Worm (Caenorhabditis elegans) whole organism, L3 larva: Measurements from ENCODE around the gene Y76B12C.6.

Experiments used
- ama-1 ChIP-seq: fragments of 150-350 bp; optimal IDR thresholded peaks from 2 replicates; lab custom pipeline; 2018
- ceh-16 ChIP-seq: sonication (generic microtip); optimal IDR thresholded peaks from 2 replicates; lab custom pipeline; 2017; ENCODE audit warnings: missing biosample characterization, missing genetic modification characterization
- ceh-9 ChIP-seq: sonication (generic microtip); optimal IDR thresholded peaks from 2 replicates; lab custom pipeline; 2018; ENCODE audit warnings: missing biosample characterization, missing genetic modification characterization
- elt-1 ChIP-seq: fragments of 150-350 bp; optimal IDR thresholded peaks from 2 replicates; lab custom pipeline; 2014; ENCODE audit warnings: missing biosample characterization, missing genetic modification characterization
- elt-2 ChIP-seq: sonication (generic microtip); optimal IDR thresholded peaks from 2 replicates; lab custom pipeline; 2016; ENCODE audit warnings: missing genetic modification reagents, mild to moderate bottlenecking, missing genetic modification characterization, missing compliant biosample characterization
- elt-3 ChIP-seq, 3 experiments: fragments of 150-350 bp in 1 of 3; sonication (generic microtip) in 2 of 3; optimal IDR thresholded peaks; 2 replicates in 2 of 3; 4 replicates in 1 of 3; lab custom pipeline; 2014 to 2017; ENCODE audit warnings: missing biosample characterization in 3 of 3, missing genetic modification characterization in 3 of 3
- fos-1 ChIP-seq: fragments of 150-350 bp; optimal IDR thresholded peaks from 2 replicates; lab custom pipeline; 2014; ENCODE audit warnings: missing biosample characterization, missing genetic modification characterization
- hmg-11 ChIP-seq: sonication (generic microtip); optimal IDR thresholded peaks from 2 replicates; lab custom pipeline; 2016; ENCODE audit warnings: missing genetic modification characterization, missing compliant biosample characterization
- jun-1 ChIP-seq: fragments of 150-350 bp; optimal IDR thresholded peaks from 2 replicates; lab custom pipeline; 2014; ENCODE audit warnings: missing biosample characterization, missing genetic modification reagents, missing genetic modification characterization
- lin-15B ChIP-seq: fragments of 150-350 bp; optimal IDR thresholded peaks from 2 replicates; lab custom pipeline; 2014; ENCODE audit warnings: missing biosample characterization, missing genetic modification characterization
- lin-39 ChIP-seq: fragments of 150-350 bp; optimal IDR thresholded peaks from 2 replicates; lab custom pipeline; 2018; ENCODE audit warnings: missing biosample characterization, missing genetic modification reagents, missing genetic modification characterization
- mdl-1 ChIP-seq: fragments of 150-350 bp; optimal IDR thresholded peaks from 2 replicates; lab custom pipeline; 2014; ENCODE audit warnings: missing biosample characterization, missing genetic modification characterization
- mml-1 ChIP-seq: fragments of 150-350 bp; sonication (generic microtip); optimal IDR thresholded peaks from 3 replicates; lab custom pipeline; 2014; ENCODE audit warnings: missing biosample characterization, missing genetic modification characterization
- nhr-28 ChIP-seq: fragments of 150-350 bp; optimal IDR thresholded peaks from 2 replicates; lab custom pipeline; 2014; ENCODE audit warnings: missing biosample characterization, missing genetic modification characterization
- nhr-43 ChIP-seq: sonication (generic microtip); optimal IDR thresholded peaks from 2 replicates; lab custom pipeline; 2016; ENCODE audit warnings: mild to moderate bottlenecking, missing genetic modification characterization, missing compliant biosample characterization; ENCODE audit not compliant: poor library complexity, severe bottlenecking
- nhr-76 ChIP-seq: fragments of 150-350 bp; sonication (generic microtip); optimal IDR thresholded peaks from 5 replicates; lab custom pipeline; 2014; ENCODE audit warnings: missing biosample characterization, missing genetic modification characterization
- nhr-77 ChIP-seq: fragments of 150-350 bp; optimal IDR thresholded peaks from 2 replicates; lab custom pipeline; 2014; ENCODE audit warnings: missing biosample characterization, missing genetic modification characterization
- skn-1 ChIP-seq: fragments of 150-350 bp; optimal IDR thresholded peaks from 2 replicates; lab custom pipeline; 2014; ENCODE audit warnings: missing biosample characterization, missing genetic modification characterization
- snpc-4 ChIP-seq: fragments of 150-350 bp; optimal IDR thresholded peaks from 2 replicates; lab custom pipeline; 2014; ENCODE audit warnings: missing biosample characterization, missing genetic modification characterization
- unc-39 ChIP-seq: sonication (generic microtip); optimal IDR thresholded peaks from 4 replicates; lab custom pipeline; 2017; ENCODE audit warnings: missing biosample characterization, missing genetic modification characterization
- unc-62 ChIP-seq: fragments of 150-350 bp; sonication (generic microtip); optimal IDR thresholded peaks from 4 replicates; lab custom pipeline; 2014; ENCODE audit warnings: missing biosample characterization, missing genetic modification reagents, missing genetic modification characterization
- zag-1 ChIP-seq: fragments of 150-350 bp; optimal IDR thresholded peaks from 2 replicates; lab custom pipeline; 2014; ENCODE audit warnings: missing biosample characterization, missing genetic modification characterization
- ztf-4 ChIP-seq: fragments of 150-350 bp; optimal IDR thresholded peaks from 2 replicates; lab custom pipeline; 2014; ENCODE audit warnings: missing biosample characterization, missing genetic modification characterization

Y76B12C.6 gene

ce11 chrIV:2036974-2037373 is 55.8 kb downstream of the Y76B12C.6 start, which contains the start of the genes Y76B12C.9 and cng-2:
Y76B12C.9 (minus strand) TSS chrIV:2037074.
cng-2 (plus strand) TSS chrIV:2037191.
- TF ChIP-seq elt-1: no peak
- no peak for TF ChIP-seq mdl-1 (tag; lab: Kevin White, UChicago)
- TF ChIP-seq ceh-9 (tag; lab: Kevin White, UChicago): no peak
- TF ChIP-seq mml-1 (tag; lab: Kevin White, UChicago): no peak
- no peak for TF ChIP-seq hmg-11 (tag; lab: Kevin White, UChicago)
- TF ChIP-seq snpc-4: no peak
- no peak for TF ChIP-seq nhr-77
- TF ChIP-seq ceh-16 (tag; lab: Kevin White, UChicago): no peak
- TF ChIP-seq nhr-28 (tag; lab: Kevin White, UChicago): no peak
- no peak for TF ChIP-seq lin-39 (tag; lab: Kevin White, UChicago)
- no peak for TF ChIP-seq elt-2
- TF ChIP-seq nhr-76 (tag; lab: Kevin White, UChicago): no peak
- TF ChIP-seq nhr-43: no peak
- no peak for TF ChIP-seq elt-3 (tag; optimal IDR thresholded peaks at IDR 0.05; lab: Kevin White, UChicago)
- no peak for TF ChIP-seq fos-1
- TF ChIP-seq lin-15B (tag; lab: Kevin White, UChicago): no peak

- TF ChIP-seq nhr-28 (tag; lab: Kevin White, UChicago) (no peak), jun-1 (tag; lab: Kevin White, UChicago) (no peak), unc-39 (tag; lab: Kevin White, UChicago) (no peak), ama-1 (no peak), skn-1 (no peak), elt-3 (tag; optimal IDR thresholded peaks at IDR 0.05; lab: Kevin White, UChicago) (no peak), elt-1 (no peak), unc-62 (GFP tag; lab: Kevin White, UChicago) (no peak), ceh-16 (tag; lab: Kevin White, UChicago) (no peak), ztf-4 (tag; lab: Kevin White, UChicago) (no peak), zag-1 (no peak)
Measured at ce11 chrIV:2037497-2037896, 56.3 kb downstream of the Y76B12C.6 start.
